Worm (Caenorhabditis elegans): ENCODE results near the gene ssp-33.
"Not testable (repeated sequence)": the region's sequence is repeated elsewhere in the genome, so short reads cannot be mapped to it uniquely, and the experiment has no call there.

ssp-33 gene

ce11 chrV:14734187-14734765 is 23.1 kb downstream of the ssp-33 start, which contains the start of gene unc-61:
unc-61 (minus strand) TSS chrV:14734237.
- TF ChIP-seq tbx-37 (GFP tag; conservative IDR thresholded peaks at IDR 0.05) (no peak), scrt-1 (GFP tag; IDR thresholded peaks at IDR 0.05) (no peak), sea-1 (GFP tag; conservative IDR thresholded peaks at IDR 0.05) (no peak), pes-1 (GFP tag; IDR thresholded peaks at IDR 0.05) (no peak), hmg-4 (GFP tag; optimal IDR thresholded peaks at IDR 0.05) (no peak), flt-1 (GFP tag; IDR thresholded peaks at IDR 0.05) (no peak), B0310.2 (tag; optimal IDR thresholded peaks at IDR 0.05) (no peak), ceh-13 (GFP tag; optimal IDR thresholded peaks at IDR 0.05) (no peak), hnd-1 (tag; optimal IDR thresholded peaks at IDR 0.05) (no peak), aly-1 (tag; optimal IDR thresholded peaks at IDR 0.05) (no peak), tra-4 (tag; optimal IDR thresholded peaks at IDR 0.05) (no peak), F13C5.2 (tag; optimal IDR thresholded peaks at IDR 0.05) (no peak), ceh-36 (tag; optimal IDR thresholded peaks at IDR 0.05) (no peak), hmbx-1 (tag; optimal IDR thresholded peaks at IDR 0.05) (no peak), ets-7 (tag; optimal IDR thresholded peaks at IDR 0.05) (no peak), ama-1 (optimal IDR thresholded peaks at IDR 0.05) (no peak), tbx-11 (GFP tag; IDR thresholded peaks at IDR 0.05) (no peak)

ce11 chrV:14736851-14737250 is 25.7 kb downstream of the ssp-33 start, which contains the start of gene Y50E8A.5:
Y50E8A.5 (minus strand) TSS chrV:14736951.
- no peak for TF ChIP-seq F13C5.2 (tag; optimal IDR thresholded peaks at IDR 0.05)
- TF ChIP-seq tra-4 (tag; optimal IDR thresholded peaks at IDR 0.05): no peak
- TF ChIP-seq pes-1 (GFP tag; IDR thresholded peaks at IDR 0.05): no peak
- no peak for TF ChIP-seq ceh-13 (GFP tag; optimal IDR thresholded peaks at IDR 0.05)
- TF ChIP-seq ceh-36 (tag; optimal IDR thresholded peaks at IDR 0.05): no peak
- no peak for TF ChIP-seq ama-1 (optimal IDR thresholded peaks at IDR 0.05)
- no peak for TF ChIP-seq aly-1 (tag; optimal IDR thresholded peaks at IDR 0.05)
- TF ChIP-seq B0310.2 (tag; optimal IDR thresholded peaks at IDR 0.05): no peak
- no peak for TF ChIP-seq tbx-11 (GFP tag; IDR thresholded peaks at IDR 0.05)
- TF ChIP-seq tbx-37 (GFP tag; conservative IDR thresholded peaks at IDR 0.05): no peak
- no peak for TF ChIP-seq flt-1 (GFP tag; IDR thresholded peaks at IDR 0.05)
- TF ChIP-seq sea-1 (GFP tag; conservative IDR thresholded peaks at IDR 0.05): no peak
- TF ChIP-seq hmbx-1 (tag; optimal IDR thresholded peaks at IDR 0.05): no peak
- TF ChIP-seq ets-7 (tag; optimal IDR thresholded peaks at IDR 0.05): no peak

ce11 chrV:14741233-14741632 is 30.1 kb downstream of the ssp-33 start, which contains the start of gene Y50E8A.6:
Y50E8A.6 (minus strand) TSS chrV:14741333.
- no peak for TF ChIP-seq ceh-36 (tag; optimal IDR thresholded peaks at IDR 0.05)
- TF ChIP-seq scrt-1 (GFP tag; IDR thresholded peaks at IDR 0.05): no peak
- no peak for TF ChIP-seq aly-1 (tag; optimal IDR thresholded peaks at IDR 0.05)
- TF ChIP-seq hnd-1 (tag; optimal IDR thresholded peaks at IDR 0.05): no peak
- TF ChIP-seq hmg-4 (GFP tag; optimal IDR thresholded peaks at IDR 0.05): no peak
- no peak for TF ChIP-seq F13C5.2 (tag; optimal IDR thresholded peaks at IDR 0.05)
- no peak for TF ChIP-seq B0310.2 (tag; optimal IDR thresholded peaks at IDR 0.05)
- no peak for TF ChIP-seq tbx-37 (GFP tag; conservative IDR thresholded peaks at IDR 0.05)
- no peak for TF ChIP-seq hmbx-1 (tag; optimal IDR thresholded peaks at IDR 0.05)

ce11 chrV:14744824-14745223 is 33.6 kb downstream of the ssp-33 start:
- TF ChIP-seq F13C5.2 (tag; optimal IDR thresholded peaks at IDR 0.05) (no peak), tra-4 (tag; optimal IDR thresholded peaks at IDR 0.05) (no peak), ceh-13 (GFP tag; optimal IDR thresholded peaks at IDR 0.05) (no peak), scrt-1 (GFP tag; IDR thresholded peaks at IDR 0.05) (no peak), hmbx-1 (tag; optimal IDR thresholded peaks at IDR 0.05) (no peak), flt-1 (GFP tag; IDR thresholded peaks at IDR 0.05) (no peak), tbx-11 (GFP tag; IDR thresholded peaks at IDR 0.05) (no peak), sea-1 (GFP tag; conservative IDR thresholded peaks at IDR 0.05) (no peak), aly-1 (tag; optimal IDR thresholded peaks at IDR 0.05) (no peak), pes-1 (GFP tag; IDR thresholded peaks at IDR 0.05) (no peak), B0310.2 (tag; optimal IDR thresholded peaks at IDR 0.05) (no peak), tbx-37 (GFP tag; conservative IDR thresholded peaks at IDR 0.05) (no peak), hnd-1 (tag; optimal IDR thresholded peaks at IDR 0.05) (no peak), ama-1 (optimal IDR thresholded peaks at IDR 0.05) (no peak), hmg-4 (GFP tag; optimal IDR thresholded peaks at IDR 0.05) (no peak), ets-7 (tag; optimal IDR thresholded peaks at IDR 0.05) (no peak), ceh-36 (tag; optimal IDR thresholded peaks at IDR 0.05) (no peak)

- no peak for TF ChIP-seq sea-1 (GFP tag; conservative IDR thresholded peaks at IDR 0.05)
- TF ChIP-seq tra-4 (tag; optimal IDR thresholded peaks at IDR 0.05): no peak
- no peak for TF ChIP-seq F13C5.2 (tag; optimal IDR thresholded peaks at IDR 0.05)
- no peak for TF ChIP-seq ets-7 (tag; optimal IDR thresholded peaks at IDR 0.05)
Observed at ce11 chrV:14746975-14747374, 35.8 kb downstream of the ssp-33 start.

ce11 chrV:14748608-14749137 is 37.5 kb downstream of the ssp-33 start, which contains the start of the genes lipl-8 and Y50E8A.22:
lipl-8 (minus strand) TSS chrV:14748708.
Y50E8A.22 (minus strand) TSS chrV:14749087.
- TF ChIP-seq tbx-37 (GFP tag; conservative IDR thresholded peaks at IDR 0.05): no peak
- no peak for TF ChIP-seq ceh-36 (tag; optimal IDR thresholded peaks at IDR 0.05)
- TF ChIP-seq hnd-1 (tag; optimal IDR thresholded peaks at IDR 0.05): no peak
- TF ChIP-seq B0310.2 (tag; optimal IDR thresholded peaks at IDR 0.05): no peak

- TF ChIP-seq ets-7, hnd-1, B0310.2 (tag; optimal IDR thresholded peaks at IDR 0.05): not testable (repeated sequence)
Observed at ce11 chrV:14750357-14750756, 39.2 kb downstream of the ssp-33 start, which contains the start of gene nspa-10. nspa-10 (minus strand) TSS chrV:14750457.

Measured in whole organism, early embryonic.